Worm (Caenorhabditis elegans) whole organism, L1 larva: ENCODE data around the gene F46E10.2.
A peak's percentile ranks its signal among the peaks of the same experiment; 100 is the strongest.

Source experiments
- C34B4.2 ChIP-seq: sonication (generic microtip); optimal IDR thresholded peaks from 2 replicates; lab custom pipeline; 2017; ENCODE audit warnings: mild to moderate bottlenecking, missing genetic modification characterization, missing compliant biosample characterization
- Y116A8C.19 ChIP-seq: sonication (generic microtip); optimal IDR thresholded peaks from 2 replicates; lab custom pipeline; 2016; ENCODE audit warnings: missing compliant biosample characterization, missing genetic modification characterization, borderline replicate concordance
- ama-1 ChIP-seq: fragments of 150-350 bp; optimal IDR thresholded peaks from 2 replicates; lab custom pipeline; 2014
- blmp-1 ChIP-seq: fragments of 150-350 bp; optimal IDR thresholded peaks from 2 replicates; lab custom pipeline; 2014; ENCODE audit warnings: missing biosample characterization, missing genetic modification characterization
- ceh-90 ChIP-seq: sonication (generic microtip); optimal IDR thresholded peaks from 2 replicates; lab custom pipeline; 2016; ENCODE audit warnings: missing genetic modification characterization, missing compliant biosample characterization
- dpl-1 ChIP-seq, 3 experiments: fragments of 150-350 bp in 2 of 3; sonication (generic microtip) in 1 of 3; optimal IDR thresholded peaks; 2 replicates each; lab custom pipeline; 2014 to 2017; ENCODE audit warnings: missing biosample characterization in 3 of 3, missing genetic modification characterization in 3 of 3, missing genetic modification reagents in 3 of 3
- dsc-1 ChIP-seq: sonication (generic microtip); optimal IDR thresholded peaks from 2 replicates; lab custom pipeline; 2016; ENCODE audit warnings: mild to moderate bottlenecking, missing genetic modification characterization, missing compliant biosample characterization
- efl-1 ChIP-seq, 4 experiments: fragments of 150-350 bp; optimal IDR thresholded peaks in 3 of 4; peaks in 1 of 4; 1 replicate in 1 of 4; 2 replicates in 3 of 4; lab custom pipeline; 2014; ENCODE audit warnings: missing biosample characterization in 2 of 4, missing genetic modification characterization in 2 of 4, missing genetic modification reagents in 2 of 4
- efl-3 ChIP-seq: fragments of 200-800 bp; sonication (Bioruptor generic); optimal IDR thresholded peaks from 2 replicates; lab custom pipeline; 2018; ENCODE audit warnings: mild to moderate bottlenecking, missing genetic modification characterization, missing compliant biosample characterization
- egl-13 ChIP-seq: sonication (generic microtip); optimal IDR thresholded peaks from 2 replicates; lab custom pipeline; 2016; ENCODE audit warnings: missing genotype, missing genetic modification reagents, missing genetic modification characterization, missing compliant biosample characterization
- elt-2 ChIP-seq: sonication (generic microtip); optimal IDR thresholded peaks from 2 replicates; lab custom pipeline; 2016; ENCODE audit warnings: missing genetic modification characterization, mild to moderate bottlenecking, inconsistent platforms, missing compliant biosample characterization, missing genetic modification reagents
- fkh-8 ChIP-seq: sonication (generic microtip); optimal IDR thresholded peaks from 2 replicates; lab custom pipeline; 2016; ENCODE audit warnings: mild to moderate bottlenecking, missing genetic modification characterization, missing compliant biosample characterization
- grh-1 ChIP-seq: fragments of 200-800 bp; sonication (Bioruptor generic); IDR thresholded peaks from 2 replicates; pipeline ENCODE4 v1.3.6; 2022; ENCODE audit warnings: missing genetic modification reagents, missing genetic modification characterization, missing compliant biosample characterization
- hlh-17 ChIP-seq: fragments of 200-800 bp; sonication (Bioruptor generic); optimal IDR thresholded peaks from 2 replicates; lab custom pipeline; 2018; ENCODE audit warnings: missing genetic modification characterization, mild to moderate bottlenecking, missing compliant biosample characterization, moderate library complexity, borderline replicate concordance
- irx-1 ChIP-seq: sonication (generic microtip); optimal IDR thresholded peaks from 2 replicates; lab custom pipeline; 2016; ENCODE audit warnings: missing genetic modification characterization, missing compliant biosample characterization
- isw-1 ChIP-seq: fragments of 200-800 bp; sonication (Bioruptor generic); IDR thresholded peaks from 2 replicates; pipeline ENCODE4 v1.3.6; 2022; ENCODE audit warnings: missing genetic modification characterization, missing compliant biosample characterization
- lin-15B ChIP-seq: fragments of 150-350 bp; sonication (generic microtip); optimal IDR thresholded peaks from 3 replicates; lab custom pipeline; 2014; ENCODE audit warnings: missing biosample characterization, missing genetic modification characterization
- lin-39 ChIP-seq: fragments of 150-350 bp; optimal IDR thresholded peaks from 2 replicates; lab custom pipeline; 2014; ENCODE audit warnings: missing biosample characterization, missing genetic modification reagents, missing genetic modification characterization
- lsy-2 ChIP-seq, 2 experiments: fragments of 150-350 bp; optimal IDR thresholded peaks; 2 replicates each; lab custom pipeline; 2014; ENCODE audit warnings: missing biosample characterization in 2 of 2, missing genetic modification characterization in 2 of 2
- mef-2 ChIP-seq: fragments of 150-350 bp; optimal IDR thresholded peaks from 2 replicates; lab custom pipeline; 2014; ENCODE audit warnings: missing biosample characterization, missing genetic modification characterization
- nhr-11 ChIP-seq: fragments of 150-350 bp; optimal IDR thresholded peaks from 2 replicates; lab custom pipeline; 2014; ENCODE audit warnings: missing biosample characterization, missing genetic modification characterization
- nhr-12 ChIP-seq: sonication (generic microtip); optimal IDR thresholded peaks from 2 replicates; lab custom pipeline; 2017; ENCODE audit warnings: missing biosample characterization, missing genetic modification characterization
- nhr-19 ChIP-seq: fragments of 200-800 bp; sonication (Bioruptor generic); conservative IDR thresholded peaks from 2 replicates; pipeline ENCODE4 v1.3.6; 2022; ENCODE audit warnings: missing genetic modification characterization, missing compliant biosample characterization
- nhr-237 ChIP-seq: fragments of 150-350 bp; optimal IDR thresholded peaks from 2 replicates; lab custom pipeline; 2014; ENCODE audit warnings: missing biosample characterization, missing genetic modification characterization
- nhr-76 ChIP-seq: sonication (generic microtip); optimal IDR thresholded peaks from 2 replicates; lab custom pipeline; 2017; ENCODE audit warnings: missing biosample characterization, missing genetic modification characterization
- nhr-84 ChIP-seq: sonication (generic microtip); optimal IDR thresholded peaks from 2 replicates; lab custom pipeline; 2017; ENCODE audit warnings: missing biosample characterization, missing genetic modification characterization
- rnt-1 ChIP-seq: sonication (generic microtip); optimal IDR thresholded peaks from 2 replicates; lab custom pipeline; 2016; ENCODE audit warnings: mild to moderate bottlenecking, missing genetic modification characterization, moderate library complexity, missing compliant biosample characterization
- swsn-7 ChIP-seq: sonication (generic microtip); optimal IDR thresholded peaks from 2 replicates; lab custom pipeline; 2016; ENCODE audit warnings: missing genetic modification characterization, missing compliant biosample characterization
- tbx-2 ChIP-seq: sonication (generic microtip); optimal IDR thresholded peaks from 2 replicates; lab custom pipeline; 2016; ENCODE audit warnings: missing genetic modification characterization, missing compliant biosample characterization
- unc-130 ChIP-seq: fragments of 150-350 bp; optimal IDR thresholded peaks from 2 replicates; lab custom pipeline; 2017; ENCODE audit warnings: missing biosample characterization, missing genetic modification characterization, inconsistent platforms
- unc-30 ChIP-seq: sonication (generic microtip); optimal IDR thresholded peaks from 2 replicates; lab custom pipeline; 2017; ENCODE audit warnings: missing biosample characterization, missing genetic modification characterization
- unc-98 ChIP-seq: fragments of 200-800 bp; sonication (Bioruptor generic); IDR thresholded peaks from 2 replicates; pipeline ENCODE4 v1.3.6; 2022; ENCODE audit warnings: missing genetic modification characterization, missing compliant biosample characterization
- ztf-11 ChIP-seq, 2 experiments: sonication (generic microtip); optimal IDR thresholded peaks; 2 replicates each; lab custom pipeline; 2016 to 2017; ENCODE audit warnings: missing genetic modification characterization in 2 of 2, missing biosample characterization in 1 of 2, missing compliant biosample characterization in 1 of 2

Gene F46E10.2

DNA sequence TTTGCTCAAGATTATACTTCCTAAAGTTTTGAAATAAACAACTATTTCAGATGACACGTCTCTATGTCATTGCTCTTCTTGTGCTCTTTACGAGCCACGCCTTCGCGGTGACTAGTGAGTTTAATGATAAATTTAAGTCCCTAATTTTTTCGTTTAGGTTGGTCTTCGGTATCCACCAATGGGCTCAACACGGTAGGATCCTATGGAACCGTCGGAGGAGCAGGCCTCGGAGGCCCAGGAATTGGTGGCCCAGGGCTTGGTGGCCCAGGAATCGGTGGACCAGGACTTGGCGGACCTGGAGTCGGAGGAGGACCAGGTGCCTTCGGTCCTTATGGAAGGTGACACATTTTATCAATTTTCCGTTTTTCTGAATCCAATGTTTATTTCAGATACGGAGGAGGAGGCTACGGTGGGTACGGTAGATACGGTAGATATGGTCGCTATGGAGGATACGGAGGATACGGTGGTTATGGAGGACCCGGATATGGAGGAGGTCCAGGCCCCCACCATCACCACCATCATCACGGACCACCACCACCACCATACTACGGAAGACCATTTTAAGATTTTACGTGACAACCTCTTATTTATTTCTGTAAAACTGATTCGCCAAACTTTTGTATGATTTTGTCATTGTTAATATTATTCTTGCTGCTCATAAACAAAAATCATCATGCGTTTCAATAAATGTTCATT, at the start of gene F46E10.2, which contains the start of gene F46E10.18:
Gene F46E10.2 (plus strand): TSS at position 51 of the 696 bp plus-strand sequence.
Gene F46E10.18 (plus strand): TSS at position 646 of the 696 bp plus-strand sequence.
- TF ChIP-seq lsy-2 (tag; optimal IDR thresholded peaks at IDR 0.05; lab: Kevin White, UChicago) (no peak), efl-3 (GFP tag; lab: Kevin White, UChicago) (no peak), ceh-90 (tag; lab: Kevin White, UChicago) (no peak), isw-1 (GFP tag; lab: Robert Waterston, UW) (no peak), lin-15B (tag; lab: Kevin White, UChicago) (no peak)

DNA sequence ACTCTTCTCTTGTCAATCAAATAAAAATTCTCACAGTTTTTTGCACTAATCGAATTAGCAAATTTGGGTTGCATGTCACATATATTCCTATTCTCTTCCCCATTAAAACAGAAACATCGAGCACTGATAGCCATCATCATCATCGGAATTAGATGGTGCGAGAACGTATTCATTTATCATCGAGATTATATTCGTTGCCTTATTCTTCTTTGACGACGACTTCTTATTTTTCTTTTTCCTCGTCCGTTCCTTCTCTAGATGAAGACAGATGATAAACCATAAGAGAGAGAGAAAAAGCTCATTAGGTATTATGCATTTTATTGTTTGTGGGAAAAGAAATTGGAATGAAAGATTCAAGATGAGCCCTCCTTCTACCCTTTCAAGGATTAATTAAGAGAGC, 49.0 kb upstream of the F46E10.2 start:
- TF ChIP-seq nhr-76 (tag; lab: Kevin White, UChicago) (no peak), fkh-8 (tag; lab: Kevin White, UChicago) (no peak), hlh-17 (GFP tag; lab: Kevin White, UChicago) (no peak), nhr-12 (no peak), unc-130 (tag; lab: Kevin White, UChicago) (no peak), lin-39 (tag; lab: Kevin White, UChicago) (no peak), irx-1 (tag; lab: Kevin White, UChicago) (no peak), efl-1 (optimal IDR thresholded peaks at IDR 0.05; lab: Kevin White, UChicago) (no peak), efl-1 (GFP tag; optimal IDR thresholded peaks at IDR 0.05 in 1 of 2; lab: Kevin White, UChicago) (no peak)

DNA sequence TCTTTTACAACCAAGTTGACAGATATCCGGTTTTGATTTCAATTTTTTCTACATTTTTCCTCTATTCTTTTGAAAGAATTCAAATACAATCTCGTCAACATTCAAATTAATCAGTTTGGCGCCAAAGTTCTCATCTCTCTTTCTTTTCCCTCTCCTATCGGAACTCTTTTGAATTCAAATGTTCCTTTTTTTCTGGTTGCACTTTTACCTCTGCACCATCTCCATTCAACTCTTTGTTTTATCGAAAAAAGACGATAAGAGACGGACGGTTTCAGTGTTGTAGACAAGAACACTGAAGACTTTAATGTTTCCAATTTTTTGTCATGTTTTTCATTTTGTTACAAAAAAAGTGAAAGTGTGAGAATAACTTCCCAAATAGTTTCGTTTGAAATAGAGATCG, 44.2 kb upstream of the F46E10.2 start:
- TF ChIP-seq blmp-1 (tag; lab: Kevin White, UChicago) (peak; percentile 13), ama-1 (lab: Kevin White, UChicago) (no peak), unc-98 (no peak), dpl-1 (GFP tag; optimal IDR thresholded peaks at IDR 0.05; lab: Kevin White, UChicago) (peak in 1 of 3 experiments; percentile 14), grh-1 (GFP tag; lab: Robert Waterston, UW) (no peak), nhr-84 (tag; lab: Kevin White, UChicago) (no peak), mef-2 (tag; lab: Kevin White, UChicago) (no peak), efl-1 (optimal IDR thresholded peaks at IDR 0.05; lab: Kevin White, UChicago) (peak in 1 of 2 experiments; percentile 0), efl-1 (GFP tag; optimal IDR thresholded peaks at IDR 0.05 in 1 of 2; lab: Kevin White, UChicago) (peak; percentile 23 to 83)

DNA sequence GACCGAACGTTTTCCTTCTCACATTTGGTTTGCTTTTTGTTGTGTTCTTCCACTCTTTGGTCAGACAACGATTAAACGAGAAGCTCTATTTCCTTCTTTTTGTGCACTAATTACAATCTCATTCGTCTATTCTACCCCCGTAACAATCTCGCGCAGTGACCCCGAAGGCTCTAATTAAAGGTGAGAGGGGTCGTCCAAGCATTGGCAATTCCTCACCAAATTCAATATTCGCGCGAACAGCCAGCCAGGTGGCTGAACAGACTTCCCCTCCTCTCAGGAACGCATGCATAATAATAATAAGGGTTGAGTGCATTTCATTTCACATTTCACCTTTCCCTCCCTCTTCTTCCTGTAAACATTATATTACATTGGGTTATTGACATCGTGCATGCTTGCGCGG, 35.1 kb upstream of the F46E10.2 start:
- TF ChIP-seq nhr-76 (tag; lab: Kevin White, UChicago) (no peak), efl-3 (GFP tag; lab: Kevin White, UChicago) (no peak), C34B4.2 (tag; lab: Kevin White, UChicago) (no peak), lin-15B (tag; lab: Kevin White, UChicago) (no peak), unc-130 (tag; lab: Kevin White, UChicago) (no peak), dsc-1 (tag; lab: Kevin White, UChicago) (no peak), nhr-11 (tag; lab: Kevin White, UChicago) (no peak), nhr-237 (no peak), ztf-11 (tag; optimal IDR thresholded peaks at IDR 0.05; lab: Kevin White, UChicago) (no peak), unc-30 (tag; lab: Kevin White, UChicago) (no peak), egl-13 (tag; lab: Kevin White, UChicago) (no peak), Y116A8C.19 (tag; lab: Kevin White, UChicago) (no peak), grh-1 (GFP tag; lab: Robert Waterston, UW) (no peak), irx-1 (tag; lab: Kevin White, UChicago) (no peak), nhr-19 (no peak), swsn-7 (tag; lab: Kevin White, UChicago) (no peak), tbx-2 (tag; lab: Kevin White, UChicago) (no peak), elt-2 (tag; lab: Kevin White, UChicago) (no peak), rnt-1 (tag; lab: Kevin White, UChicago) (no peak)
